Fruit fly (Drosophila melanogaster) whole organism, prepupa: ENCODE data around the gene elB.

ENCODE experiments used
- CG11902 ChIP-seq: fragments of 200-800 bp; sonication (Bioruptor generic); optimal IDR thresholded peaks from 3 replicates; lab custom pipeline; 2016; ENCODE audit warnings: missing biosample characterization, missing genetic modification characterization
- CG15336 ChIP-seq: fragments of 200-800 bp; sonication (Bioruptor generic); IDR thresholded peaks from 2 replicates; pipeline ENCODE4 v1.3.6; 2022; ENCODE audit warnings: missing biosample characterization, missing genetic modification characterization
- CG32006 ChIP-seq: fragments of 200-800 bp; sonication (Bioruptor generic); optimal IDR thresholded peaks from 3 replicates; lab custom pipeline; 2017; ENCODE audit warnings: missing biosample characterization, mild to moderate bottlenecking, missing genetic modification characterization
- CG6854 ChIP-seq: fragments of 200-800 bp; sonication (Bioruptor generic); optimal IDR thresholded peaks from 2 replicates; lab custom pipeline; 2017; ENCODE audit warnings: missing biosample characterization, mild to moderate bottlenecking, missing genetic modification characterization
- CG8119 ChIP-seq: fragments of 200-800 bp; sonication (Bioruptor generic); IDR thresholded peaks from 3 replicates; pipeline ENCODE4 v1.3.6; 2022; ENCODE audit warnings: missing biosample characterization, missing genetic modification characterization
- CG8319 ChIP-seq: fragments of 200-800 bp; sonication (Bioruptor generic); optimal IDR thresholded peaks from 3 replicates; lab custom pipeline; 2016; ENCODE audit warnings: missing biosample characterization, missing genetic modification characterization
- Hr38 ChIP-seq: sonication (Bioruptor generic); optimal IDR thresholded peaks from 2 replicates; lab custom pipeline; 2016; ENCODE audit warnings: missing biosample characterization, missing genetic modification characterization
- Sox102F ChIP-seq: fragments of 200-800 bp; sonication (Bioruptor generic); optimal IDR thresholded peaks from 2 replicates; lab custom pipeline; 2016; ENCODE audit warnings: missing biosample characterization, mild to moderate bottlenecking, missing genetic modification characterization
- achi ChIP-seq: fragments of 200-800 bp; sonication (Bioruptor generic); optimal IDR thresholded peaks from 3 replicates; lab custom pipeline; 2016; ENCODE audit warnings: missing biosample characterization, missing genetic modification characterization
- lz ChIP-seq: fragments of 200-800 bp; sonication (Bioruptor generic); optimal IDR thresholded peaks from 3 replicates; lab custom pipeline; 2016; ENCODE audit warnings: missing biosample characterization, missing genetic modification characterization

- TF ChIP-seq CG11902 (GFP tag; lab: Kevin White, UChicago) (no peak), CG8319 (GFP tag; lab: Kevin White, UChicago) (no peak), CG32006 (no peak), lz (GFP tag; lab: Kevin White, UChicago) (no peak), CG15336 (GFP tag; lab: Robert Waterston, UW) (no peak), Sox102F (GFP tag; lab: Kevin White, UChicago) (no peak), CG8119 (GFP tag; lab: Robert Waterston, UW) (no peak), Hr38 (GFP tag; lab: Kevin White, UChicago) (no peak), achi (no peak), CG6854 (no peak)
Measured at dm6 chr2L:14435866-14436626, 26.7 kb upstream of the elB start.
